Worm (Caenorhabditis elegans) whole organism, mixed stage, embryonic: Measurements from ENCODE around the gene R07B1.13.

Experiments
- cnd-1 ChIP-seq: fragments of 200-800 bp; sonication (Bioruptor generic); optimal IDR thresholded peaks from 2 replicates; lab custom pipeline; 2018; ENCODE audit warnings: mild to moderate bottlenecking, missing genetic modification characterization, missing compliant biosample characterization
- unc-62 ChIP-seq: fragments of 150-350 bp; optimal IDR thresholded peaks from 2 replicates; lab custom pipeline; 2014; ENCODE audit warnings: missing biosample characterization, missing genetic modification reagents, missing genetic modification characterization

- TF ChIP-seq cnd-1 (tag; lab: Kevin White, UChicago) (no peak), unc-62 (GFP tag; lab: Kevin White, UChicago) (peak; percentile 80)
Measured at ce11 chrX:9840864-9841263, 28.8 kb upstream of the R07B1.13 start.
